Worm (Caenorhabditis elegans): ENCODE measurements around the gene nol-6.

DNA sequence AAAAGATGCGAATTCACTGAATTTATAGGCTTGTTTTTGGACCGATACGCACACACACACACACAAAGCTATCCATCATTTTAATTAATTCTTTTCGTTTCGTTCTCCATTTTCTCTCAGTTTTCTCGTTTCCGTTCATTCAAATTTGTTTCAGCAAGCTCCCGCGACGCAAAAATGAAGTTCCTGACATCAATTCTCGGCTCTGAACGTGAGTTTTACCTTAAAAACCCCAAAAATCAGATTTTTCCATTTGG, 964 bp upstream of the nol-6 start, which contains the start of gene Y51H7C.3:
- TF ChIP-seq zag-1 (tag; optimal IDR thresholded peaks at IDR 0.05): no peak
- TF ChIP-seq ceh-16 (tag; optimal IDR thresholded peaks at IDR 0.05): no peak
- no peak for TF ChIP-seq skn-1 (tag; optimal IDR thresholded peaks at IDR 0.05)
- no peak for TF ChIP-seq unc-39 (tag; optimal IDR thresholded peaks at IDR 0.05)
- no peak for TF ChIP-seq snpc-4 (tag; optimal IDR thresholded peaks at IDR 0.05)
- TF ChIP-seq sea-2 (GFP tag; optimal IDR thresholded peaks at IDR 0.05): no peak
- TF ChIP-seq nhr-12 (tag; optimal IDR thresholded peaks at IDR 0.05): no peak
- no peak for TF ChIP-seq jun-1 (tag; optimal IDR thresholded peaks at IDR 0.05)
- no peak for TF ChIP-seq lin-15B (tag; optimal IDR thresholded peaks at IDR 0.05)
- no peak for TF ChIP-seq egl-27 (tag; optimal IDR thresholded peaks at IDR 0.05)
- TF ChIP-seq pha-4 (tag; optimal IDR thresholded peaks at IDR 0.05): no peak
- TF ChIP-seq elt-3 (tag; optimal IDR thresholded peaks at IDR 0.05): no peak
- TF ChIP-seq nhr-25 (tag; optimal IDR thresholded peaks at IDR 0.05): no peak

All from whole organism, L3 larva.